Worm (Caenorhabditis elegans): ENCODE measurements around the gene rgs-3.

rgs-3 gene

ce11 chrII:6099500-6099899, at the start of gene rgs-3:
Gene rgs-3 (plus strand): TSS chrII:6099800.
- TF ChIP-seq unc-120 (tag; optimal IDR thresholded peaks at IDR 0.05; ENCODE audit: poor library complexity, severe bottlenecking), result no peak
- TF ChIP-seq ceh-39 (tag; optimal IDR thresholded peaks at IDR 0.05), result no peak
- TF ChIP-seq mls-2 (tag; optimal IDR thresholded peaks at IDR 0.05), result no peak
- no peak for TF ChIP-seq nhr-28 (tag; optimal IDR thresholded peaks at IDR 0.05)

ce11 chrII:6050120-6050519, 49.5 kb upstream of the rgs-3 start, which contains the start of gene gldc-1:
Gene gldc-1 (plus strand): TSS chrII:6050420.
- TF ChIP-seq flh-1 (GFP tag; optimal IDR thresholded peaks at IDR 0.05), result no peak
- no peak for TF ChIP-seq unc-120 (tag; optimal IDR thresholded peaks at IDR 0.05; ENCODE audit: poor library complexity, severe bottlenecking)
- TF ChIP-seq ceh-39 (tag; optimal IDR thresholded peaks at IDR 0.05), result no peak
- TF ChIP-seq snpc-4 (tag; optimal IDR thresholded peaks at IDR 0.05), result no peak
- no peak for TF ChIP-seq ham-2 (GFP tag; optimal IDR thresholded peaks at IDR 0.05)
- TF ChIP-seq elt-1 (tag; optimal IDR thresholded peaks at IDR 0.05; ENCODE audit: borderline replicate concordance, insufficient read depth), result no peak
- no peak for TF ChIP-seq lin-13 (tag; optimal IDR thresholded peaks at IDR 0.05)
- no peak for TF ChIP-seq hlh-1 (tag; optimal IDR thresholded peaks at IDR 0.05)
- TF ChIP-seq drap-1 (GFP tag; optimal IDR thresholded peaks at IDR 0.05), result no peak
- TF ChIP-seq lin-32 (GFP tag; optimal IDR thresholded peaks at IDR 0.05), result no peak
- TF ChIP-seq ceh-43 (GFP tag; optimal IDR thresholded peaks at IDR 0.05), result no peak
- no peak for TF ChIP-seq nhr-237 (tag; optimal IDR thresholded peaks at IDR 0.05)
- TF ChIP-seq nhr-28 (tag; optimal IDR thresholded peaks at IDR 0.05), result no peak
- no peak for TF ChIP-seq ztf-11 (tag; optimal IDR thresholded peaks at IDR 0.05)
- no peak for TF ChIP-seq nhr-12 (tag; optimal IDR thresholded peaks at IDR 0.05)
- TF ChIP-seq unc-62 (GFP tag; optimal IDR thresholded peaks at IDR 0.05), result no peak
- TF ChIP-seq cnd-1 (tag; optimal IDR thresholded peaks at IDR 0.05), result no peak
- no peak for TF ChIP-seq elt-3 (tag; optimal IDR thresholded peaks at IDR 0.05)
- no peak for TF ChIP-seq mls-2 (tag; optimal IDR thresholded peaks at IDR 0.05)
- no peak for TF ChIP-seq blmp-1 (tag; optimal IDR thresholded peaks at IDR 0.05)

ce11 chrII:6055927-6056326, 43.7 kb upstream of the rgs-3 start, which contains the start of gene R12C12.7:
Gene R12C12.7 (minus strand): TSS chrII:6055985.
- TF ChIP-seq sptf-1 (tag; optimal IDR thresholded peaks at IDR 0.05), result no peak
- TF ChIP-seq unc-39 (tag; optimal IDR thresholded peaks at IDR 0.05), result no peak
- no peak for TF ChIP-seq ceh-83 (GFP tag; optimal IDR thresholded peaks at IDR 0.05)
- no peak for TF ChIP-seq nhr-2 (tag; optimal IDR thresholded peaks at IDR 0.05)
- TF ChIP-seq ceh-39 (tag; optimal IDR thresholded peaks at IDR 0.05), result no peak
- TF ChIP-seq lin-32 (GFP tag; optimal IDR thresholded peaks at IDR 0.05), result no peak
- TF ChIP-seq M03D4.4 (tag; optimal IDR thresholded peaks at IDR 0.05), result no peak
- TF ChIP-seq snpc-4 (tag; optimal IDR thresholded peaks at IDR 0.05), result no peak
- no peak for TF ChIP-seq zip-8 (tag; optimal IDR thresholded peaks at IDR 0.05)
- TF ChIP-seq nhr-12 (tag; optimal IDR thresholded peaks at IDR 0.05), result no peak
- TF ChIP-seq unc-120 (tag; optimal IDR thresholded peaks at IDR 0.05; ENCODE audit: poor library complexity, severe bottlenecking), result no peak
- no peak for TF ChIP-seq tbx-8 (GFP tag; optimal IDR thresholded peaks at IDR 0.05)
- TF ChIP-seq mep-1 (tag; optimal IDR thresholded peaks at IDR 0.05), result no peak

DNA sequence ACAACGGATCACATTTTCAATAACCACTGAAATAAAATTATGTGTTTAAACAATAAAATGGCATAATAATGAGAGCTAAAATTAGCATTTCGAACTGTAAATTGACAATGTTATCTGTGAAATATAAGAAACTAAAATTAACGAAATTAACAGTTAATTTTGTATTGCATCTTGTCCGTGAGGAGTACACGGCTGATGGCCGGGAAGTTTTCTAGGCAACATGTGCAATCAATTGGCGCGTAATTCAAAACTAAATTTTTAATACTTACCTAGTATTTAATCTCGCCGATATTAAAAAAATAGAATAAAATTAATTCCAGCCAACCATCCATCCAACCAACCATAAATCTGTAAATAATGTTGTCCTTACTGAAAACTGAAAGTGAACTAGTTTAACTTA, 38.1 kb upstream of the rgs-3 start:
- TF ChIP-seq pha-4 (tag; optimal IDR thresholded peaks at IDR 0.05) (peak; percentile 25), mab-5 (tag; optimal IDR thresholded peaks at IDR 0.05) (peak; percentile 10), blmp-1 (tag; optimal IDR thresholded peaks at IDR 0.05) (no peak), ham-2 (GFP tag; optimal IDR thresholded peaks at IDR 0.05) (no peak), ces-1 (GFP tag; optimal IDR thresholded peaks at IDR 0.05) (no peak), nhr-12 (tag; optimal IDR thresholded peaks at IDR 0.05) (no peak), cnd-1 (tag; optimal IDR thresholded peaks at IDR 0.05) (peak; percentile 2), nhr-76 (tag; optimal IDR thresholded peaks at IDR 0.05) (no peak), lin-32 (GFP tag; optimal IDR thresholded peaks at IDR 0.05) (no peak), nhr-28 (tag; optimal IDR thresholded peaks at IDR 0.05) (no peak), lsy-2 (tag; optimal IDR thresholded peaks at IDR 0.05) (no peak), lin-13 (tag; optimal IDR thresholded peaks at IDR 0.05) (peak; percentile 37)

DNA sequence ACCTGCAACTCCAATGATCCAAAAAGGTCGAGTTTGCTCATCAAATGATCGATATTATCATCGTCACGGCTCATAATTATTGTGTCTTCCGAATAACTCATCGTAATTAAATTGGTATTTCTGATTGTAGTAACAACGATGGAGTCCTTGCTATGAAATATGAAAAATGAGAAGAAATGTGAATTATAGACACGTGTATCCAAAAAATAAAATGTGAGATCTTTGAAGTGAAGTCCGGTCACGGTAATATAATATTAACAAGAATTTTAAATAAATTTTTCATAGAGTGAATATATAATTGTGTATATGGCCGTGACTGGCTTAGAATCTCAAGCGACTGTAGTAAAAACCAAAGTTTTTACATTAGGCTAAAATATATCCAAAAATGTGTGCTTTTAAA, 32.5 kb upstream of the rgs-3 start, which contains the start of gene H12I13.1:
Gene H12I13.1, minus strand, starts transcription at position 101 of the 400 bp plus-strand sequence.
- TF ChIP-seq ces-1 (GFP tag; optimal IDR thresholded peaks at IDR 0.05) (no peak), mab-5 (tag; optimal IDR thresholded peaks at IDR 0.05) (no peak), zip-8 (tag; optimal IDR thresholded peaks at IDR 0.05) (no peak), sem-2 (GFP tag; optimal IDR thresholded peaks at IDR 0.05) (no peak), bed-3 (GFP tag; optimal IDR thresholded peaks at IDR 0.05) (no peak), cnd-1 (tag; optimal IDR thresholded peaks at IDR 0.05) (no peak), ham-2 (GFP tag; optimal IDR thresholded peaks at IDR 0.05) (no peak), flh-1 (GFP tag; optimal IDR thresholded peaks at IDR 0.05) (no peak), unc-120 (tag; optimal IDR thresholded peaks at IDR 0.05; ENCODE audit: poor library complexity, severe bottlenecking) (no peak), ceh-83 (GFP tag; optimal IDR thresholded peaks at IDR 0.05) (no peak), ceh-43 (GFP tag; optimal IDR thresholded peaks at IDR 0.05) (no peak), elt-3 (tag; optimal IDR thresholded peaks at IDR 0.05) (no peak), tbx-8 (GFP tag; optimal IDR thresholded peaks at IDR 0.05) (no peak), hlh-1 (tag; optimal IDR thresholded peaks at IDR 0.05) (no peak), nhr-2 (tag; optimal IDR thresholded peaks at IDR 0.05) (no peak)
